Worm (Caenorhabditis elegans): Measurements from ENCODE around the gene nhr-11.

DNA sequence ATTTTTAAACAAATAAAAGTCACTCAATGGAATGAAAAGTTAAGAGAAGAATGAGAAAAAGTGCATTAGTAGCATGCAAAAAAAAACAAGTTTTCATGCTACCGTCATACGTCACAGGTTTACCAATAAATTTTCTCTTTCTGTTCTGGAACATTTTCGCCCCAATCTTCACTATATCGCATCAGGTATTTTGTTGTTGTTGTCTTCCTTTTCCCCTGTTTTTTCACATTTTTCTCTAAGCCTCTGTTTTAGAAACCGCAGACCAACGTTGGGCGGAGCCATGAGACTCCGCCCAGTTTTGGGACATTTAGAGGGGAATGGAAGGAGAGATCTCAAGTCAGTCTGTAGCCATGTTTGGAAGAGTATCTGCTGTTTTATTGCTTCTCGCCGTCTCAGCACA lies 18.5 kb downstream of the nhr-11 start, which contains the start of gene msa-1:
- TF ChIP-seq unc-62 (GFP tag; optimal IDR thresholded peaks at IDR 0.05) = no peak
- no peak for TF ChIP-seq nhr-237 (tag; optimal IDR thresholded peaks at IDR 0.05)
- no peak for TF ChIP-seq ZK546.5 (tag; optimal IDR thresholded peaks at IDR 0.05)
- no peak for TF ChIP-seq fkh-10 (GFP tag; optimal IDR thresholded peaks at IDR 0.05)
- no peak for TF ChIP-seq ztf-4 (tag; optimal IDR thresholded peaks at IDR 0.05)
- no peak for TF ChIP-seq aly-2 (tag; optimal IDR thresholded peaks at IDR 0.05)
- TF ChIP-seq jun-1 (tag; optimal IDR thresholded peaks at IDR 0.05) = no peak
- no peak for TF ChIP-seq zag-1 (tag; optimal IDR thresholded peaks at IDR 0.05)
- TF ChIP-seq lin-39 (tag; optimal IDR thresholded peaks at IDR 0.05) = no peak

All from whole organism, L3 larva.